Worm (Caenorhabditis elegans): ENCODE data around the gene dmd-7.
A peak's percentile ranks its signal among the peaks of the same experiment; 100 is the strongest.

ce11 chrV:6270097-6270496, 23.4 kb downstream of the dmd-7 start:
- TF ChIP-seq lsy-2 (tag; optimal IDR thresholded peaks at IDR 0.05) (no peak), lin-32 (GFP tag; optimal IDR thresholded peaks at IDR 0.05) (no peak), lin-13 (tag; optimal IDR thresholded peaks at IDR 0.05) (no peak), pha-4 (tag; optimal IDR thresholded peaks at IDR 0.05) (peak; percentile 4), drap-1 (GFP tag; optimal IDR thresholded peaks at IDR 0.05) (no peak), nhr-76 (tag; optimal IDR thresholded peaks at IDR 0.05) (no peak), unc-39 (tag; optimal IDR thresholded peaks at IDR 0.05) (no peak), nhr-12 (tag; optimal IDR thresholded peaks at IDR 0.05) (no peak), elt-3 (tag; optimal IDR thresholded peaks at IDR 0.05) (no peak)
